Worm (Caenorhabditis elegans) whole organism, L4 larva: ENCODE data around the gene K07C11.7.

Experiments
- F10B5.3 ChIP-seq: sonication (generic microtip); optimal IDR thresholded peaks from 2 replicates; lab custom pipeline; 2016; ENCODE audit warnings: mild to moderate bottlenecking, missing genetic modification characterization, missing compliant biosample characterization
- F26F4.8 ChIP-seq: fragments of 200-800 bp; sonication (Bioruptor generic); conservative IDR thresholded peaks from 2 replicates; pipeline ENCODE4 v1.3.6; 2022; ENCODE audit warnings: missing genetic modification characterization, missing compliant biosample characterization
- T20F7.1 ChIP-seq: fragments of 200-800 bp; sonication (Bioruptor generic); optimal IDR thresholded peaks from 2 replicates; lab custom pipeline; 2018; ENCODE audit warnings: mild to moderate bottlenecking, missing genetic modification characterization, missing compliant biosample characterization
- Y48G9A.11 ChIP-seq: fragments of 200-800 bp; sonication (Bioruptor generic); IDR thresholded peaks from 2 replicates; pipeline ENCODE4 v1.3.6; 2022; ENCODE audit warnings: missing genetic modification reagents, missing genetic modification characterization, missing compliant biosample characterization
- ZK337.2 ChIP-seq: fragments of 200-800 bp; sonication (Bioruptor generic); IDR thresholded peaks from 2 replicates; pipeline ENCODE4 v1.3.6; 2022; ENCODE audit warnings: missing genetic modification reagents, missing genetic modification characterization, missing compliant biosample characterization
- ZK546.5 ChIP-seq, 2 experiments: sonication (generic microtip); optimal IDR thresholded peaks; 2 replicates each; lab custom pipeline; 2017; ENCODE audit warnings: missing biosample characterization in 2 of 2, missing genetic modification characterization in 2 of 2
- aha-1 ChIP-seq: fragments of 150-350 bp; peaks from one replicate; lab custom pipeline; 2014; ENCODE audit warnings: missing biosample characterization, missing genetic modification characterization
- ama-1 ChIP-seq: fragments of 150-350 bp; optimal IDR thresholded peaks from 2 replicates; lab custom pipeline; 2014; ENCODE audit warnings: inconsistent platforms, mixed read lengths
- attf-4 ChIP-seq: sonication (generic microtip); optimal IDR thresholded peaks from 3 replicates; lab custom pipeline; 2017; ENCODE audit warnings: missing biosample characterization, missing genetic modification characterization
- ceh-32 ChIP-seq: sonication (generic microtip); optimal IDR thresholded peaks from 2 replicates; lab custom pipeline; 2016; ENCODE audit warnings: mild to moderate bottlenecking, missing genetic modification characterization, missing compliant biosample characterization; ENCODE audit not compliant: poor library complexity
- ces-1 ChIP-seq: fragments of 150-350 bp; sonication (generic microtip); optimal IDR thresholded peaks from 4 replicates; lab custom pipeline; 2014; ENCODE audit warnings: missing biosample characterization, missing genetic modification reagents, missing genetic modification characterization
- cey-2 ChIP-seq: sonication (generic microtip); optimal IDR thresholded peaks from 3 replicates; lab custom pipeline; 2017; ENCODE audit warnings: missing genetic modification characterization, mild to moderate bottlenecking, missing compliant biosample characterization, antibody characterized with exemption, borderline replicate concordance; ENCODE audit not compliant: insufficient read depth
- daf-16 ChIP-seq, 3 experiments: sonication (generic microtip); optimal IDR thresholded peaks; 2 replicates each; lab custom pipeline; 2016 to 2017; ENCODE audit warnings: missing genetic modification characterization in 3 of 3, missing genetic modification reagents in 3 of 3, mild to moderate bottlenecking in 2 of 3, missing compliant biosample characterization in 2 of 3, missing biosample characterization in 1 of 3, moderate library complexity in 1 of 3
- daf-19 ChIP-seq: fragments of 200-800 bp; sonication (Bioruptor generic); conservative IDR thresholded peaks from 2 replicates; pipeline ENCODE4 v1.3.6; 2022; ENCODE audit warnings: missing genetic modification characterization, missing compliant biosample characterization
- dve-1 ChIP-seq: sonication (generic microtip); optimal IDR thresholded peaks from 2 replicates; lab custom pipeline; 2017; ENCODE audit warnings: antibody characterized with exemption, mild to moderate bottlenecking, missing genetic modification characterization, missing compliant biosample characterization; ENCODE audit not compliant: insufficient read depth
- hlh-11 ChIP-seq: fragments of 200-800 bp; sonication (Bioruptor generic); optimal IDR thresholded peaks from 2 replicates; lab custom pipeline; 2018; ENCODE audit warnings: mild to moderate bottlenecking, missing genetic modification characterization, missing compliant biosample characterization
- hmg-1.1 ChIP-seq: fragments of 200-800 bp; sonication (Bioruptor generic); IDR thresholded peaks from 2 replicates; pipeline ENCODE4 v1.3.6; 2022; ENCODE audit warnings: missing genetic modification reagents, missing genetic modification characterization, missing compliant biosample characterization
- lin-1 ChIP-seq: fragments of 200-800 bp; sonication (Bioruptor generic); IDR thresholded peaks from 2 replicates; pipeline ENCODE4 v1.3.6; 2022; ENCODE audit warnings: missing genetic modification reagents, missing genetic modification characterization, missing compliant biosample characterization
- lin-13 ChIP-seq: fragments of 150-350 bp; optimal IDR thresholded peaks from 2 replicates; lab custom pipeline; 2014; ENCODE audit warnings: missing biosample characterization, missing genetic modification reagents, missing genetic modification characterization
- lir-3 ChIP-seq: sonication (generic microtip); optimal IDR thresholded peaks from 2 replicates; lab custom pipeline; 2016; ENCODE audit warnings: mild to moderate bottlenecking, missing genetic modification characterization, missing compliant biosample characterization
- madf-5 ChIP-seq, 2 experiments: fragments of 200-800 bp; sonication (Bioruptor generic); IDR thresholded peaks; 2 replicates each; pipeline ENCODE4 v1.3.6; 2022; ENCODE audit warnings: missing compliant biosample characterization in 2 of 2, missing genetic modification characterization in 2 of 2
- mep-1 ChIP-seq: fragments of 150-350 bp; sonication (generic microtip); optimal IDR thresholded peaks from 3 replicates; lab custom pipeline; 2014; ENCODE audit warnings: missing biosample characterization, missing genetic modification characterization
- mes-2 ChIP-seq: sonication (generic microtip); optimal IDR thresholded peaks from 2 replicates; lab custom pipeline; 2016; ENCODE audit warnings: missing genotype, mild to moderate bottlenecking, missing genetic modification characterization, missing compliant biosample characterization; ENCODE audit not compliant: poor library complexity, severe bottlenecking
- nhr-102 ChIP-seq: sonication (generic microtip); optimal IDR thresholded peaks from 2 replicates; lab custom pipeline; 2016; ENCODE audit warnings: mild to moderate bottlenecking, missing genetic modification characterization, moderate library complexity, missing compliant biosample characterization
- nhr-11 ChIP-seq: fragments of 150-350 bp; optimal IDR thresholded peaks from 2 replicates; lab custom pipeline; 2014; ENCODE audit warnings: missing biosample characterization, missing genetic modification characterization
- nhr-237 ChIP-seq: sonication (generic microtip); optimal IDR thresholded peaks from 2 replicates; lab custom pipeline; 2017; ENCODE audit warnings: missing biosample characterization, missing genetic modification characterization
- nhr-28 ChIP-seq: fragments of 150-350 bp; optimal IDR thresholded peaks from 2 replicates; lab custom pipeline; 2014; ENCODE audit warnings: missing biosample characterization, missing genetic modification characterization
- nhr-41 ChIP-seq: fragments of 200-800 bp; sonication (Bioruptor generic); IDR thresholded peaks from 2 replicates; pipeline ENCODE4 v1.3.6; 2022; ENCODE audit warnings: missing genetic modification reagents, missing genetic modification characterization, missing compliant biosample characterization
- nhr-6 ChIP-seq: fragments of 150-350 bp; optimal IDR thresholded peaks from 2 replicates; lab custom pipeline; 2014; ENCODE audit warnings: missing biosample characterization, missing genetic modification characterization
- set-16 ChIP-seq: fragments of 200-800 bp; sonication (Bioruptor generic); IDR thresholded peaks from 2 replicates; pipeline ENCODE4 v1.3.6; 2022; ENCODE audit warnings: missing genetic modification reagents, missing genetic modification characterization, missing compliant biosample characterization
- unc-62 ChIP-seq, 3 experiments: fragments of 150-350 bp in 1 of 3; sonication (generic microtip); optimal IDR thresholded peaks in 2 of 3; peaks in 1 of 3; 1 replicate in 1 of 3; 2 replicates in 2 of 3; lab custom pipeline; 2014 to 2017; ENCODE audit warnings: missing biosample characterization in 3 of 3, missing genetic modification characterization in 3 of 3, missing genetic modification reagents in 3 of 3, missing genotype in 1 of 3
- zip-2 ChIP-seq: fragments of 150-350 bp; optimal IDR thresholded peaks from 2 replicates; lab custom pipeline; 2014; ENCODE audit warnings: missing biosample characterization, missing genetic modification characterization

K07C11.7 gene

DNA sequence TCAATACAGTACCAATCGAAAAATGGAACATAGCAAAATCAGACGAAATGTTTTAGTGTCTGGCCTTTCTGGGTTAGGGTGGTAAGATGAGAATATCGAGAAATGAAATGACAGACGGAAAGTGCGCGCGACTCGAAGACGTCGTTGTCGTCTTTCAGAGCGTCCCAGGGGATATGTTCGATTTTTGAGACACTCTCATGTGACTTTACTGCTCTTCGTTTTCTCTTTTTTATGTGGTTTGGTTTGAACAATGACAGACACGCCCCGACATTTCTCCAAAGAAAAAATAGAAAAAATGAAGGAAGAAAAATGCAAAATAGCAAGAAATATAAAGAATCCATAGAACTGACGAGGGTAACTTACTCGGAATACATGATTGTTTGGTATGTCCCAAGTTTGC lies 3.2 kb downstream of the K07C11.7 start (continued):
- TF ChIP-seq set-16 (GFP tag; lab: Robert Waterston, UW) (no peak), nhr-28 (tag; lab: Kevin White, UChicago) (no peak), lir-3 (no peak), hlh-11 (tag; lab: Kevin White, UChicago) (no peak)

DNA sequence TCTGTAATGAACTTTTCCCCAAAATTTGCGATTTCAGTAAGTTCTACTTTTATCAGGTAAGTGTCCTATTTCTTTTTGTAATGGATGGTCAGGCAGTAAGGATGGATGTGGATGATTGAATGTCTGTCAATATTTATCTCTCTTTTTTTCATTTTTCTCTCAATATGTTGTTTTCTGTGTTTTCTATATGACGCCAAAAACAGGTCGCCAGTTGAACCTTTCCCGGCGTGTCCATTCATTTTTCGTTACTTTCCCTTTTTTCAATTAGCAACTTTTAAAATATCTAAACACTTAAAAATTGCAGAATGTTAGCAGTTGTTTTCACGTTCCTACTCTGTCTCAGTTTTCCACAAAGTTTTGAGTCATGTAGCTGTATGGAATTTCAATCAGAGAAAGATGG lies 6.8 kb downstream of the K07C11.7 start, which contains the start of gene timp-1:
TSS of gene timp-1 (plus strand) at position 305 of the 400 bp plus-strand sequence.
- no peak for TF ChIP-seq attf-4 (tag; lab: Kevin White, UChicago)
- no peak for TF ChIP-seq ces-1 (GFP tag; lab: Kevin White, UChicago)
- no peak for TF ChIP-seq ceh-32 (tag; lab: Kevin White, UChicago)
- TF ChIP-seq nhr-237 (tag; lab: Kevin White, UChicago): no peak
- no peak for TF ChIP-seq cey-2 (tag; lab: Kevin White, UChicago)
- no peak for TF ChIP-seq ama-1 (lab: Kevin White, UChicago)
- no peak for TF ChIP-seq ZK337.2 (GFP tag; lab: Robert Waterston, UW)
- TF ChIP-seq, all 104 proteins: peak for 0

DNA sequence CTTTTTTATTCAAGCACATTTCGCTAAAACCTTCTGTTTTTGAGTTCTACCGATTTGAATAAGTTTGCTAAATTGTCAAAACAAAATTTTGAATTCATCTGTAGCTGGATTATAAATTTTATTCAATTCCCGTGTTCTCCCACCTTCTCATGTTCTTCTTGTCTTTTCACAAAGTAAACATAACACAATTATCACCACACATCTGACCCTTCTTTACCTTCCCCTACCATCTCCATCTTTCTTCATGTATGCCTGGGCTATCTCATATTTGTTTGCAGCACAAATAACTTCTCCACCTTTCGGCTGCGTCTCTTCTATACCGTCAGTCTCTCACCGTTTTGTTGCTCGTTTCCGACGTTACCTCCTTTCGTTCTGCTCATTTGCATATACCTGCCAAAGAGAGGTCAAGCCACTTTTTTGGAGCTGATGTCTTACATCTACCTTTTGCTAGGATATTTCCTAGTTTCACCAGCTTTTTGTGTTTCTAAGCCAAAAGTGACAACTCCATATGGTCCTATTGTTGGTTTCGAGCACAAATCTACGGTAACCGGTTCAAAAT lies 10.6 kb downstream of the K07C11.7 start, which contains the start of gene cest-17:
TSS of gene cest-17 (plus strand) at position 248 of the 559 bp plus-strand sequence.
- TF ChIP-seq mep-1 (tag; lab: Kevin White, UChicago): peak; percentile 5
- no peak for TF ChIP-seq daf-19 (GFP tag; lab: Robert Waterston, UW)
- peak in 1 of 2 experiments; percentile 57 for TF ChIP-seq unc-62 (GFP tag; optimal IDR thresholded peaks at IDR 0.05 in 1 of 2; lab: Kevin White, UChicago)
- no peak for TF ChIP-seq unc-62 (tag; optimal IDR thresholded peaks at IDR 0.05; lab: Kevin White, UChicago)
- peak; percentile 11 for TF ChIP-seq mes-2 (tag; lab: Kevin White, UChicago)
- no peak for TF ChIP-seq daf-16 (GFP tag; optimal IDR thresholded peaks at IDR 0.05; lab: Kevin White, UChicago)
- peak; percentile 71 for TF ChIP-seq daf-16 (tag; optimal IDR thresholded peaks at IDR 0.05; lab: Kevin White, UChicago)
- peak; percentile 37 for TF ChIP-seq nhr-6
- TF ChIP-seq dve-1: peak; percentile 36
- no peak for TF ChIP-seq lir-3
- TF ChIP-seq nhr-28 (tag; lab: Kevin White, UChicago): peak; percentile 28
- no peak for TF ChIP-seq lin-1 (GFP tag; lab: Robert Waterston, UW)
- TF ChIP-seq hlh-11 (tag; lab: Kevin White, UChicago): peak; percentile 8
- no peak for TF ChIP-seq nhr-102 (tag; lab: Kevin White, UChicago)
- TF ChIP-seq nhr-41 (GFP tag; lab: Robert Waterston, UW): no peak

DNA sequence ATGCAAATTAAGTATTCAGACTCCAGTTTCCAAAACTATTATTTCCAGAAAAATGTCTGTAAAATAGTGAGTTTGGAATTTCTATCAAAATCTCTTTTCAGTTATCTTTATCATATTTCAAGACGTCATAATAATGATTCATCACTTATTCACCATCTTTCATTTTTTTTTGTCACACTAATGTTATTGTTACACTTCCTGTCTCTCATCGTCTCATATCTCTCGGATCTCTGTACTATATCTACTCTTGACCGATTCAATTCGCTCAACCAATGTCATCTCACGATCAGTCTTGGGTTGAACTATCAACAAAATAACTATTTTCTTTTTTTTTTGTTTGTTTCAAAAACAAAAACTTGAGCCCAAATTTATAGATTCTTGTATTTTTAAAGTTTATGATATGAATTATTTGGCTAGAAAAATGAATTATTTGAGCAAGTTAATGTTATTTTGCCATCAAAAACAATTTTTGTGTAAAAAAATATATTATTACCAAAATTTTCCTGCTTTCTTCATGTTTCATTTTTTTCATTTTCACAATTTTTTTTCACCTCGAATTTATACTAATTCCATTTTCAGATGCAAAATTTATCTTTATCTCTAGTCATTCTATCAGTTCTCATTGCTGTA lies 12.4 kb downstream of the K07C11.7 start, which contains the start of gene cri-2:
TSS of gene cri-2 (plus strand) at position 580 of the 630 bp plus-strand sequence.
- TF ChIP-seq F10B5.3: no peak
- no peak for TF ChIP-seq hmg-1.1 (GFP tag; lab: Robert Waterston, UW)
- no peak for TF ChIP-seq ZK546.5 (tag; optimal IDR thresholded peaks at IDR 0.05; lab: Kevin White, UChicago)
- TF ChIP-seq lin-13: no peak
- TF ChIP-seq dve-1: peak; percentile 46
- peak in 1 of 2 experiments; percentile 76 for TF ChIP-seq daf-16 (GFP tag; optimal IDR thresholded peaks at IDR 0.05; lab: Kevin White, UChicago)
- TF ChIP-seq daf-16 (tag; optimal IDR thresholded peaks at IDR 0.05; lab: Kevin White, UChicago): no peak
- no peak for TF ChIP-seq F26F4.8 (GFP tag; lab: Robert Waterston, UW)
- TF ChIP-seq Y48G9A.11 (GFP tag; lab: Robert Waterston, UW): no peak
- TF ChIP-seq nhr-6: peak; percentile 13
- TF ChIP-seq T20F7.1 (GFP tag; lab: Kevin White, UChicago): peak; percentile 30
- no peak for TF ChIP-seq zip-2 (tag; lab: Kevin White, UChicago)
- TF ChIP-seq nhr-28 (tag; lab: Kevin White, UChicago): peak; percentile 39
- TF ChIP-seq unc-62 (GFP tag; optimal IDR thresholded peaks at IDR 0.05 in 1 of 2; lab: Kevin White, UChicago): no peak
- TF ChIP-seq unc-62 (tag; optimal IDR thresholded peaks at IDR 0.05; lab: Kevin White, UChicago): no peak
- TF ChIP-seq lir-3: no peak
- TF ChIP-seq madf-5 (GFP tag; IDR thresholded peaks at IDR 0.05; lab: Robert Waterston, UW): no peak
- TF ChIP-seq aha-1 (tag; lab: Kevin White, UChicago): peak; percentile 46
- peak; percentile 19 for TF ChIP-seq hlh-11 (tag; lab: Kevin White, UChicago)
- no peak for TF ChIP-seq nhr-11
